Worm (Caenorhabditis elegans) whole organism, late embryonic: Measurements from ENCODE around the gene srlf-19.

Experiments
- C08G9.2 ChIP-seq: sonication (generic microtip); optimal IDR thresholded peaks from 2 replicates; lab custom pipeline; 2016; ENCODE audit warnings: mild to moderate bottlenecking, missing genetic modification characterization, moderate library complexity, missing compliant biosample characterization
- F13H6.1 ChIP-seq: sonication (generic microtip); optimal IDR thresholded peaks from 2 replicates; lab custom pipeline; 2016; ENCODE audit warnings: missing genetic modification characterization, missing compliant biosample characterization
- K09A11.1 ChIP-seq: sonication (generic microtip); optimal IDR thresholded peaks from 2 replicates; lab custom pipeline; 2017; ENCODE audit warnings: antibody characterized with exemption, mild to moderate bottlenecking, missing genetic modification characterization, missing compliant biosample characterization; ENCODE audit not compliant: insufficient read depth
- Y22D7AL.16 ChIP-seq: sonication (generic microtip); optimal IDR thresholded peaks from 2 replicates; lab custom pipeline; 2016; ENCODE audit warnings: missing genetic modification characterization, missing compliant biosample characterization
- ahr-1 ChIP-seq: sonication (generic microtip); optimal IDR thresholded peaks from 2 replicates; lab custom pipeline; 2016; ENCODE audit warnings: missing genetic modification characterization, missing compliant biosample characterization
- ama-1 ChIP-seq: fragments of 150-350 bp; optimal IDR thresholded peaks from 2 replicates; lab custom pipeline; 2014
- ceh-14 ChIP-seq: sonication (generic microtip); optimal IDR thresholded peaks from 2 replicates; lab custom pipeline; 2016; ENCODE audit warnings: missing genotype, missing genetic modification characterization, missing compliant biosample characterization
- ceh-2 ChIP-seq: sonication (generic microtip); optimal IDR thresholded peaks from 2 replicates; lab custom pipeline; 2016; ENCODE audit warnings: missing genotype, missing genetic modification characterization, missing compliant biosample characterization
- ceh-22 ChIP-seq: sonication (generic microtip); optimal IDR thresholded peaks from 2 replicates; lab custom pipeline; 2017; ENCODE audit warnings: missing biosample characterization, missing genetic modification characterization
- ceh-24 ChIP-seq: sonication (generic microtip); optimal IDR thresholded peaks from 2 replicates; lab custom pipeline; 2016; ENCODE audit warnings: mild to moderate bottlenecking, missing genetic modification characterization, missing compliant biosample characterization
- ceh-34 ChIP-seq: sonication (generic microtip); optimal IDR thresholded peaks from 2 replicates; lab custom pipeline; 2016; ENCODE audit warnings: mild to moderate bottlenecking, missing genetic modification characterization, missing compliant biosample characterization
- ceh-45 ChIP-seq: fragments of 200-800 bp; sonication (Bioruptor generic); IDR thresholded peaks from 2 replicates; pipeline ENCODE4 v1.3.6; 2022; ENCODE audit warnings: missing genetic modification reagents, missing genetic modification characterization, missing compliant biosample characterization
- ceh-48 ChIP-seq: sonication (generic microtip); optimal IDR thresholded peaks from 2 replicates; lab custom pipeline; 2016; ENCODE audit warnings: missing genetic modification characterization, inconsistent platforms, missing compliant biosample characterization
- ceh-9 ChIP-seq: sonication (generic microtip); optimal IDR thresholded peaks from 2 replicates; lab custom pipeline; 2016; ENCODE audit warnings: mild to moderate bottlenecking, missing genetic modification characterization, inconsistent platforms, missing compliant biosample characterization
- dve-1 ChIP-seq: sonication (generic microtip); optimal IDR thresholded peaks from 2 replicates; lab custom pipeline; 2017; ENCODE audit warnings: antibody characterized with exemption, mild to moderate bottlenecking, missing genetic modification characterization, missing compliant biosample characterization
- eyg-1 ChIP-seq: sonication (generic microtip); optimal IDR thresholded peaks from 2 replicates; lab custom pipeline; 2016; ENCODE audit warnings: missing genotype, missing genetic modification characterization, missing compliant biosample characterization
- fkh-10 ChIP-seq: fragments of 150-350 bp; optimal IDR thresholded peaks from 2 replicates; lab custom pipeline; 2014; ENCODE audit warnings: missing biosample characterization, missing genetic modification reagents, missing genetic modification characterization
- fkh-6 ChIP-seq: sonication (generic microtip); optimal IDR thresholded peaks from 2 replicates; lab custom pipeline; 2016; ENCODE audit warnings: missing genetic modification characterization, missing compliant biosample characterization
- gmeb-2 ChIP-seq: sonication (generic microtip); optimal IDR thresholded peaks from 2 replicates; lab custom pipeline; 2016; ENCODE audit warnings: missing genetic modification characterization, inconsistent platforms, missing compliant biosample characterization
- hlh-30 ChIP-seq: sonication (generic microtip); optimal IDR thresholded peaks from 2 replicates; lab custom pipeline; 2017; ENCODE audit warnings: antibody characterized with exemption, missing genetic modification characterization, missing compliant biosample characterization; ENCODE audit not compliant: insufficient read depth
- lin-11 ChIP-seq: fragments of 200-800 bp; sonication (Bioruptor generic); optimal IDR thresholded peaks from 2 replicates; lab custom pipeline; 2018; ENCODE audit warnings: mild to moderate bottlenecking, missing genetic modification characterization, missing compliant biosample characterization
- madf-2 ChIP-seq: sonication (generic microtip); optimal IDR thresholded peaks from 2 replicates; lab custom pipeline; 2017; ENCODE audit warnings: missing genetic modification characterization, missing compliant biosample characterization
- nfya-1 ChIP-seq: sonication (generic microtip); optimal IDR thresholded peaks from 2 replicates; lab custom pipeline; 2017; ENCODE audit warnings: missing genetic modification characterization, mild to moderate bottlenecking, missing compliant biosample characterization, antibody characterized with exemption, moderate library complexity
- nhr-11 ChIP-seq: fragments of 150-350 bp; optimal IDR thresholded peaks from 2 replicates; lab custom pipeline; 2014; ENCODE audit warnings: missing biosample characterization, missing genetic modification characterization
- nhr-232 ChIP-seq: sonication (generic microtip); optimal IDR thresholded peaks from 2 replicates; lab custom pipeline; 2016; ENCODE audit warnings: missing genetic modification characterization, missing compliant biosample characterization
- odd-2 ChIP-seq: sonication (generic microtip); optimal IDR thresholded peaks from 2 replicates; lab custom pipeline; 2017; ENCODE audit warnings: antibody characterized with exemption, mild to moderate bottlenecking, missing genetic modification characterization, missing compliant biosample characterization
- pat-9 ChIP-seq: fragments of 200-800 bp; sonication (Bioruptor generic); optimal IDR thresholded peaks from 2 replicates; lab custom pipeline; 2018; ENCODE audit warnings: mild to moderate bottlenecking, missing genetic modification characterization, moderate library complexity, missing compliant biosample characterization
- pax-1 ChIP-seq: fragments of 150-350 bp; optimal IDR thresholded peaks from 2 replicates; lab custom pipeline; 2014; ENCODE audit warnings: missing biosample characterization, missing genetic modification characterization
- pha-2 ChIP-seq: sonication (generic microtip); optimal IDR thresholded peaks from 2 replicates; lab custom pipeline; 2017; ENCODE audit warnings: mild to moderate bottlenecking, missing genetic modification characterization, missing compliant biosample characterization
- pha-4 ChIP-seq: fragments of 150-350 bp; optimal IDR thresholded peaks from 2 replicates; lab custom pipeline; 2018; ENCODE audit warnings: missing biosample characterization, missing genetic modification reagents, missing genetic modification characterization
- sox-4 ChIP-seq: sonication (generic microtip); optimal IDR thresholded peaks from 2 replicates; lab custom pipeline; 2017; ENCODE audit warnings: mild to moderate bottlenecking, missing genetic modification characterization, inconsistent platforms, missing compliant biosample characterization
- syd-9 ChIP-seq: sonication (generic microtip); optimal IDR thresholded peaks from 2 replicates; lab custom pipeline; 2016; ENCODE audit warnings: mild to moderate bottlenecking, missing genetic modification characterization, moderate library complexity, missing compliant biosample characterization
- tbx-2 ChIP-seq: sonication (generic microtip); optimal IDR thresholded peaks from 2 replicates; lab custom pipeline; 2016; ENCODE audit warnings: missing genetic modification characterization, missing compliant biosample characterization
- ttx-3 ChIP-seq: sonication (generic microtip); optimal IDR thresholded peaks from 2 replicates; lab custom pipeline; 2016; ENCODE audit warnings: missing genetic modification reagents, missing genetic modification characterization, missing compliant biosample characterization
- unc-42 ChIP-seq: sonication (generic microtip); optimal IDR thresholded peaks from 2 replicates; lab custom pipeline; 2016; ENCODE audit warnings: missing genotype, missing genetic modification characterization, missing compliant biosample characterization
- unc-86 ChIP-seq: sonication (generic microtip); optimal IDR thresholded peaks from 2 replicates; lab custom pipeline; 2016; ENCODE audit warnings: missing genetic modification characterization, missing compliant biosample characterization
- zip-5 ChIP-seq: sonication (generic microtip); optimal IDR thresholded peaks from 2 replicates; lab custom pipeline; 2016; ENCODE audit warnings: missing genetic modification characterization, missing compliant biosample characterization
- ztf-16 ChIP-seq: sonication (generic microtip); optimal IDR thresholded peaks from 2 replicates; lab custom pipeline; 2017; ENCODE audit warnings: missing genetic modification characterization, missing compliant biosample characterization

The srlf-19 gene

DNA sequence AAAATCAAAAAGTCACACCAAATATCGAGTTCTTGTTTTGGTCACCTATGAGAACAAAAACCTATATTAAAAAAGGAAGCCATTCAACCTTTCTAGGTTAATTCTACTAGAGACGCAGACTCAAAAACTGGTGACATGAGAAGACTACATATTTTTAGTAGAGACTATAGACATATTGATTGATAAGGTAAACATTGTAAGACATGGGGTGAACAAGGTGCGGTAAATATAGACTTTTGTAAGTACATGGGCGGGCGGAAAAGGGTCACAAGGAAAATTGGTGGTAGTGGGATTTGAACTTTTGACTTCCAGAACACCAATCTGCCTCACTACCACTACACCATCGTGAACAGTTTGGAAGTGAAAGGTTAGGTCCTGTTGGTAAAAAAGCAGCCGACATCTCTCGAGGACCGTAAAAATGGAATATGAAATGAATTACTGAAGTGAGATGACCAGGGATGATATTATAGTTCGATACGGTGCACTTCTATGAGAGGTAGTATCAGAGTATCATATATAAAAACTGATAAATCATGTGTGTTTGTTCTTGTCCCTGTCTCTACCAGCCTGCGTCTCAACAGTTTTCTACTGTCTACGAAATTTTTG, 20.9 kb upstream of the srlf-19 start, which contains the start of gene nhr-212:
TSS of gene nhr-212 (plus strand) at position 573 of the 606 bp plus-strand sequence.
- TF ChIP-seq Y22D7AL.16 (tag; lab: Kevin White, UChicago) (no peak), nhr-232 (tag; lab: Kevin White, UChicago) (no peak), ttx-3 (tag; lab: Kevin White, UChicago) (no peak), ceh-24 (no peak), pha-4 (tag; lab: Kevin White, UChicago) (no peak), lin-11 (tag; lab: Kevin White, UChicago) (no peak), ceh-2 (no peak), ceh-9 (tag; lab: Kevin White, UChicago) (no peak), F13H6.1 (tag; lab: Kevin White, UChicago) (no peak), ceh-22 (tag; lab: Kevin White, UChicago) (no peak), unc-86 (tag; lab: Kevin White, UChicago) (no peak), gmeb-2 (tag; lab: Kevin White, UChicago) (no peak), sox-4 (tag; lab: Kevin White, UChicago) (no peak), ceh-48 (no peak), ahr-1 (tag; lab: Kevin White, UChicago) (no peak), fkh-6 (no peak), odd-2 (tag; lab: Kevin White, UChicago) (no peak), nfya-1 (tag; lab: Kevin White, UChicago) (no peak), tbx-2 (tag; lab: Kevin White, UChicago) (no peak)

DNA sequence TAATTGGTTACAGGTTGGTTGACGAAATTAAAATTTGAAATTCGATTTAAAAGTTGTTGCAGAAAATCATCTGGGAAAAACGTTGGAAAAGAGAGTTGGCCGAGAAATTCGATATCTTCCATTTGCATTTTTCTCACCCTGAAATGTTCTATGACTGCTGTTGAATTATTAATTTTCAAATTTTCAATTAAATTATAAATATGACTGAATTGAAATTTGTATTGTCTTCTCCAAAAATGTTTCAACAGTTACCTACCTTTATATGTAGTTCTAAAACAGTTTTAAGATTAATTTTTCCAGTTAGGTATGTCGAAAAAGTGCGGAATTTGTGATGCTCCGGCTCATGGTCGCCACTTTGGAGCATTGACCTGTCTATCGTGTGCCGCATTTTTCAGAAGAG, 18.6 kb upstream of the srlf-19 start, which contains the start of gene nhr-211:
TSS of gene nhr-211 (plus strand) at position 301 of the 400 bp plus-strand sequence.
- TF ChIP-seq ceh-22 (tag; lab: Kevin White, UChicago) (no peak), pat-9 (tag; lab: Kevin White, UChicago) (no peak), pax-1 (no peak), eyg-1 (tag; lab: Kevin White, UChicago) (no peak), C08G9.2 (no peak), K09A11.1 (tag; lab: Kevin White, UChicago) (no peak), ceh-34 (tag; lab: Kevin White, UChicago) (no peak), ceh-9 (tag; lab: Kevin White, UChicago) (no peak), dve-1 (tag; lab: Kevin White, UChicago) (no peak), unc-42 (no peak), ceh-14 (tag; lab: Kevin White, UChicago) (no peak), nhr-11 (tag; lab: Kevin White, UChicago) (no peak), ceh-45 (no peak), F13H6.1 (tag; lab: Kevin White, UChicago) (no peak)

DNA sequence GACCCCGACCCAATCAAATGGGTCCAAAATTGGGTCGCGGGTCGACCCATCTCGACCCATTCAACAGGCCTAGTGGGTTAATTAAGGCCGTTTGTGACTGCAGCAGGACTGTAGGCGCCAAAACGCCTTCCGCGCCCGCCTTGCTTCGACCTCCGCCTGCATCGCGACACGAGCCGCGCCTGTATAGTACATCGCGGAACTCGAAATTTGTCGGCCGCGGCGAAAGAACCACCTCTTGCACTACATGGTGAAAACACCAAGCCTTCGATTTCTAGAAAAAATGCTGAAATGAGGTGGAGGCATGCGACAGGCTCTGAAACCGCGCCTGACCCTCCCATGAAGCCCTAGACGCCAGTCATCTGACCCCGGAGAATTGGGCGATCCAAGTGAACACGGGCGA, 17.3 kb upstream of the srlf-19 start:
- TF ChIP-seq madf-2 (tag; lab: Kevin White, UChicago) (no peak), nhr-11 (tag; lab: Kevin White, UChicago) (no peak), fkh-10 (GFP tag; lab: Kevin White, UChicago) (no peak), ttx-3 (tag; lab: Kevin White, UChicago) (no peak), syd-9 (no peak), ama-1 (no peak), nhr-232 (tag; lab: Kevin White, UChicago) (no peak), pha-2 (tag; lab: Kevin White, UChicago) (no peak), zip-5 (tag; lab: Kevin White, UChicago) (no peak), ztf-16 (tag; lab: Kevin White, UChicago) (no peak), hlh-30 (no peak), ceh-45 (no peak), unc-86 (tag; lab: Kevin White, UChicago) (no peak)
